Fruit fly (Drosophila melanogaster): ENCODE measurements around the gene sfl.

sfl gene

DNA sequence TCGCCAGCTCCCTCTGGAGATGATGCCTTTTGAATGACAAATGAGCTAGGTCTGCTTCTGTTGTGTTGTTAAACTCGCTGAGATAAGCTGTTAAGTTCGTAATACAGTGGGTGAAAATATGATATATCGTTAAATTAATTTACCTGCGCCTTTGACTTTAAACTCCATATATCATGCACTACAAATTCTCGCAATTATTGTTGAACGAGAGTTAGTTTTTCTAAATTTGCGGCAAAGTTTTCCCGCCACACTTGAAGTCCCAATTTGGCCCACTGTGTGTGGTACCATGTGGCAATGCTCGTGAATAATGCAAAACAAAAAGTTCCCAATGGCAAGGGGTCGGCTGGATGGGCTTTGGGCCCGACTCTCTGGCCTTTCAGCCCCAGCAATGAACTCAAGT, 81.2 kb downstream of the sfl start (continued):
- peak; percentile 54 for TF ChIP-seq her (GFP tag; optimal IDR thresholded peaks at IDR 0.05)
- TF ChIP-seq Elba2 (GFP tag; optimal IDR thresholded peaks at IDR 0.05) = no peak
- no peak for TF ChIP-seq aop (GFP tag; IDR thresholded peaks at IDR 0.05)
- TF ChIP-seq scrt (GFP tag; optimal IDR thresholded peaks at IDR 0.05) = peak; percentile 52
- TF ChIP-seq CG34422 (GFP tag; IDR thresholded peaks at IDR 0.05) = 0 out of 3 replicates have a peak, but pooled peaks have one; percentile 64
- TF ChIP-seq CG1647 (GFP tag; optimal IDR thresholded peaks at IDR 0.05) = peak; percentile 29
- peak; percentile 70 for TF ChIP-seq gem (tag; optimal IDR thresholded peaks at IDR 0.05)
- peak; percentile 81 for TF ChIP-seq Ada2b (GFP tag; IDR thresholded peaks at IDR 0.05)
- TF ChIP-seq HmgZ (tag; optimal IDR thresholded peaks at IDR 0.05) = peak; percentile 42
- peak; percentile 39 for TF ChIP-seq pnt (GFP tag; optimal IDR thresholded peaks at IDR 0.05)
- no peak for TF ChIP-seq hb (GFP tag; IDR thresholded peaks at IDR 0.05; ENCODE audit: partially characterized antibody)
- TF ChIP-seq CG18011 (GFP tag; optimal IDR thresholded peaks at IDR 0.05) = no peak
- peak; percentile 39 for TF ChIP-seq CG9817 (tag; optimal IDR thresholded peaks at IDR 0.05)
- no peak for TF ChIP-seq Deaf1 (tag; optimal IDR thresholded peaks at IDR 0.05)
- TF ChIP-seq CG1603 (tag; optimal IDR thresholded peaks at IDR 0.05) = no peak
- TF ChIP-seq Gug (GFP tag; IDR thresholded peaks at IDR 0.05) = peak; percentile 48; the same call in 2 of the 4 replicates
- no peak for TF ChIP-seq CG18262 (tag; optimal IDR thresholded peaks at IDR 0.05)
- TF ChIP-seq dan (GFP tag; IDR thresholded peaks at IDR 0.05) = 0 out of 2 replicates have a peak, but pooled peaks have one; percentile 36
- peak; percentile 22 for TF ChIP-seq Antp (GFP tag; optimal IDR thresholded peaks at IDR 0.05)
- peak; percentile 57 for TF ChIP-seq bcd (GFP tag; optimal IDR thresholded peaks at IDR 0.05)
- TF ChIP-seq D (optimal IDR thresholded peaks at IDR 0.05) = no peak
- TF ChIP-seq D (GFP tag; optimal IDR thresholded peaks at IDR 0.05) = peak; percentile 38
- no peak for TF ChIP-seq Ets97D (GFP tag; optimal IDR thresholded peaks at IDR 0.05)
- TF ChIP-seq trem (tag; optimal IDR thresholded peaks at IDR 0.05) = no peak
- no peak for TF ChIP-seq pita (GFP tag; optimal IDR thresholded peaks at IDR 0.05)
- peak; percentile 31 for TF ChIP-seq CG10147 (GFP tag; optimal IDR thresholded peaks at IDR 0.05)
- TF ChIP-seq CG10979 (tag; optimal IDR thresholded peaks at IDR 0.05) = no peak
- no peak for TF ChIP-seq Vsx1 (GFP tag; optimal IDR thresholded peaks at IDR 0.05)
- TF ChIP-seq CG10543 (GFP tag; optimal IDR thresholded peaks at IDR 0.05) = no peak
- TF ChIP-seq sima (GFP tag; optimal IDR thresholded peaks at IDR 0.05) = no peak
- TF ChIP-seq CG9215 (GFP tag; IDR thresholded peaks at IDR 0.05) = peak; percentile 46
- no peak for TF ChIP-seq bbx (GFP tag; IDR thresholded peaks at IDR 0.05; ENCODE audit: partially characterized antibody)
- TF ChIP-seq salm (tag; optimal IDR thresholded peaks at IDR 0.05) = no peak
- peak; percentile 54 for TF ChIP-seq CG6813 (GFP tag; optimal IDR thresholded peaks at IDR 0.05)
- peak; percentile 46; the same call in 1 of the 2 replicates for TF ChIP-seq CG17612 (GFP tag; IDR thresholded peaks at IDR 0.05)
- peak; percentile 58 for TF ChIP-seq CG31441 (GFP tag; IDR thresholded peaks at IDR 0.05)
- TF ChIP-seq pan (optimal IDR thresholded peaks at IDR 0.05) = no peak
- peak in 1 of 2 experiments; percentile 88 for TF ChIP-seq pan (GFP tag; optimal IDR thresholded peaks at IDR 0.05 in 1 of 2, IDR thresholded peaks at IDR 0.05 in 1 of 2)
- peak; percentile 54 for TF ChIP-seq CG9609 (GFP tag; optimal IDR thresholded peaks at IDR 0.05)
- TF ChIP-seq CG30403 (GFP tag; optimal IDR thresholded peaks at IDR 0.05) = peak; percentile 39
- TF ChIP-seq Neu2 (GFP tag; optimal IDR thresholded peaks at IDR 0.05; ENCODE audit: borderline replicate concordance) = no peak
- TF ChIP-seq CG1832 (GFP tag; optimal IDR thresholded peaks at IDR 0.05) = no peak
- TF ChIP-seq chinmo (GFP tag; IDR thresholded peaks at IDR 0.05; ENCODE audit: partially characterized antibody) = no peak
- TF ChIP-seq ems (GFP tag; optimal IDR thresholded peaks at IDR 0.05) = peak; percentile 47
- TF ChIP-seq CG8089 (GFP tag; optimal IDR thresholded peaks at IDR 0.05) = peak; percentile 32
- peak; percentile 82 for TF ChIP-seq CG11504 (tag; optimal IDR thresholded peaks at IDR 0.05)
- peak; percentile 45 for TF ChIP-seq Six4 (GFP tag; optimal IDR thresholded peaks at IDR 0.05)
- no peak for TF ChIP-seq disco-r (GFP tag; optimal IDR thresholded peaks at IDR 0.05)
- TF ChIP-seq slbo (GFP tag; IDR thresholded peaks at IDR 0.05) = peak; percentile 66
- no peak for TF ChIP-seq pros (GFP tag; optimal IDR thresholded peaks at IDR 0.05)
- peak; percentile 66 for TF ChIP-seq Nf-YA (GFP tag; IDR thresholded peaks at IDR 0.05)
